Worm (Caenorhabditis elegans) whole organism, L3 larva: Measurements from ENCODE around the gene col-131.

ENCODE experiments used
- aly-2 ChIP-seq: fragments of 150-350 bp; optimal IDR thresholded peaks from 2 replicates; lab custom pipeline; 2014; ENCODE audit warnings: missing biosample characterization, missing genetic modification characterization
- ceh-82 ChIP-seq: fragments of 150-350 bp; optimal IDR thresholded peaks from 2 replicates; lab custom pipeline; 2014; ENCODE audit warnings: missing biosample characterization, missing genetic modification characterization
- egl-27 ChIP-seq: sonication (generic microtip); optimal IDR thresholded peaks from 4 replicates; lab custom pipeline; 2017; ENCODE audit warnings: missing biosample characterization, missing genetic modification reagents, missing genetic modification characterization
- snpc-4 ChIP-seq: fragments of 150-350 bp; optimal IDR thresholded peaks from 2 replicates; lab custom pipeline; 2014; ENCODE audit warnings: missing biosample characterization, missing genetic modification characterization
- unc-39 ChIP-seq: sonication (generic microtip); optimal IDR thresholded peaks from 4 replicates; lab custom pipeline; 2017; ENCODE audit warnings: missing biosample characterization, missing genetic modification characterization

DNA sequence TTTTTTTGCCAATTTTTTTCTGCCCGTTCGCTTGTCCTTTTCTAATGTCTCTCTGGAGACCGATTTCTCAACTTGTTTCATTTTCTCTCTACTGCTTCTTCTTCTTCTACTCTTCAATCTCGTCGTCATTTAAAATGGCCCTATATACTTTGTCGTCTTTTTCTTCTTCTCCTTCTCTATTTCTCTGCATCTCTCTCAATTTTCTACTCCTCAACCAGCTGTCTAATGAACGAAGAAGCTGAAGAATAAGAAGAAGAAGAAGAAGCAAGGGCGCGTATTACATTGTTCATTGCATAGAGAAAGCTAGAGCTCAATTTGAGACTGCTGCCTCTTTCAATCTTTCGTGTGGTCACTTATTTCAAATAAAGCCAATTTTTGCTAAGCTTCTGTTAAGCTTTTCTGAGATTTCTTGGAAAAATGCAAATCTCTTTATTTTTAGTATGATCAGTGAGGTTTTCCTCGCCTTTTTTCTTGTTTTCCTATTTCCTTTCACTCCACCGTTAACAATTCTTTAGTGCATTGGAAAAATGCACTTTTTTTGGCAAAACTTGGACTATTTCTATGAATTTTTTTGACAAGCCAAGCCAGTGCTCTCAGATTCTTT is 51.2 kb downstream of the col-131 start:
- TF ChIP-seq egl-27 (tag; lab: Kevin White, UChicago) = no peak
- no peak for TF ChIP-seq snpc-4 (tag; lab: Kevin White, UChicago)
- no peak for TF ChIP-seq ceh-82 (tag; lab: Kevin White, UChicago)
- no peak for TF ChIP-seq aly-2 (tag; lab: Kevin White, UChicago)
- TF ChIP-seq unc-39 (tag; lab: Kevin White, UChicago) = no peak
